Fruit fly (Drosophila melanogaster) ovary, adult (tissue): ENCODE measurements around the gene olf413.

Experiments
- CG17801 ChIP-seq: fragments of 200-800 bp; optimal IDR thresholded peaks from 2 replicates; lab custom pipeline; 2019; ENCODE audit warnings: missing biosample characterization, mild to moderate bottlenecking, missing genetic modification characterization, moderate library complexity; ENCODE audit not compliant: partially characterized antibody

Gene olf413

DNA sequence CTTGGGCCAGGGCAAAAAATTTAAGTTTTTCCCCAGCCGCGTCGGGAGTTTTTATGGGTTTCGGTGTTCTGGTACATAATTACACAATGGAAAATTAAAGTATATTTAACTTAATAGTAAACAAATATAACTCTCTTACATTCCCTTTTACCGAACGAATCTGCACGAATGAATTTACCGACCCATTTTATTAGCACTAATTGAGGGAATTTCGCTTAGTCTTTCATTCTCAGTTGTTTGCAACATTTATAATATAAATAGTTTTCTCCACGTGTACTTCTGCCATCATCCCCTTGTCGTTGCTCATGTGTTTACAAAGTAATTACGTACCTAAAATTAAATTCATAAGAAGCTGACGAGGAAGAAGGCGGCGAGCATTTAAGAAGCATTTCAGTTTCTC lies 21.8 kb downstream of the olf413 start:
- TF ChIP-seq CG17801: no peak

DNA sequence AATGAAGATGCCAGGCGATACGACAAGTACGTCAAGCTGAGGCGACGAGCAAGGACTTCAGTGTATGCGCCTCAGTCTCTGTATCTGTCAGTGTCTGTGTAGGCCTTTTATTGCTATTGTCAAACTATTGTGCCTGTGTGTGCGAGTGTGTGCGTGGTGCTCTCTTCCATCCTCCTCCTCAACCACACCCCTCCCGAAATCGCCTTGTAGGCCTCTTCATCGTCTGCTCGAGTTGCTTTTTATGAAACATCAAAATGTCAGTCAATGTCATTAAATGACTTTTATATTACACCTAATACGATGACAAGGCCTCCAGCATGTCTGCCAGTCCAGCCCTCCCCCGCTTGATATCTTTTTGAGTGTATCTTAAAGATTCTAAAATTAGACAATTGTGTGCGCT lies 23.4 kb downstream of the olf413 start:
- TF ChIP-seq CG17801: no peak

DNA sequence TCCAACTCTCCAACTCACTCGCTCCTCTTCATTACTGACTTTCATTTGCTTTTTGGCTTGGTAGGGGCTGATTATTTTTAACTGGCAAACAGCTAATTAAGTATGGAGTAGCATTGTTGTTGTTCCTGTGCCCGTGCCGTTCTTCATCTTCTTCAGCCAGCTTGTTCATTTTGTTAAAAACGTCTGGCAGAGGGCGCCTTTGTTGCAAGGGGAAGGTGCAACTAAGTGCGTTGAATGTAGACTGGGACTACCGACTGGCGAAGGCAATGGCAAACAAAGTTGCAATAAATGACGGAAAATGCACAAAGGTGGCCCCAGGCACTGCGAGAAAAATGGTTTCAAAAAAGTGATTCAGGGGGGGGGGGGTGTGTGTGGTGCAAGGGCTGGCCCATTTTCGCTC lies 26.0 kb downstream of the olf413 start:
- no peak for TF ChIP-seq CG17801

DNA sequence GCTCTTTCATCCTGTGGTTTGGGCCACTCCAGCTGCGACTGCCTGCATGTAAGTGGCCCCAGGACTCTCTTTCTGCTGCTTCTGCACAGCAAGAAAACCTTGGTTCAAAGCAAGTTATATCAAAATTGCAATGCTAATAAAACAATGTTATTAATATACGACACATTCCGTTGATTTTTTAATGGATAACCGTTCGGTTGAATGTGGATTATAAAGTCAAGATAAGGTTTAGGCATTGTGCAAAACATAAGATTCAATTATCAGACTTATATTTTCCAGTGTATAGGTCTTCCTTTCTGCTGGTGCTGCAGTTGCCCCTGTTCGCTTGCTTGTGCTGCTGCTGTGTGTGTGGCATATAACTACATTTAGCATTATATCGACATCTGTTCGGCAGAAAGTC lies 26.7 kb downstream of the olf413 start:
- no peak for TF ChIP-seq CG17801

DNA sequence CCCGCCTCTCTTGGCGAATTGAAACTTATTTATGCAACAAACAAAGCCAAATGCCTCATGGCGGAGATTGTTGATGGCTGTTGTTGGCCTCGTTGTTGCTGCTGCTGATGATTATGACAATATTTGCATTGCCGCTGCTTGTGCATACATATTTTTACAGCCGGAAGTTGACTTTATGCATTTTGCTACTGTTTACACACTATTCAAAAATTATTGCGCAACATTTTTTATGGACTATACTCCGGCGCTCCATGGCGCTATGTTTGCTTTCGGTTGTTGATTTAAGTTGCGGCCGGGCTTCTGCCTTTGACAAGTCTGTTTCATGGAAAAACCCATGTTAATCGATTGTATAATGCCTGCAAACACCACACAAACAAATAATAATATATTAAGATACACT lies 27.8 kb downstream of the olf413 start:
- no peak for TF ChIP-seq CG17801

DNA sequence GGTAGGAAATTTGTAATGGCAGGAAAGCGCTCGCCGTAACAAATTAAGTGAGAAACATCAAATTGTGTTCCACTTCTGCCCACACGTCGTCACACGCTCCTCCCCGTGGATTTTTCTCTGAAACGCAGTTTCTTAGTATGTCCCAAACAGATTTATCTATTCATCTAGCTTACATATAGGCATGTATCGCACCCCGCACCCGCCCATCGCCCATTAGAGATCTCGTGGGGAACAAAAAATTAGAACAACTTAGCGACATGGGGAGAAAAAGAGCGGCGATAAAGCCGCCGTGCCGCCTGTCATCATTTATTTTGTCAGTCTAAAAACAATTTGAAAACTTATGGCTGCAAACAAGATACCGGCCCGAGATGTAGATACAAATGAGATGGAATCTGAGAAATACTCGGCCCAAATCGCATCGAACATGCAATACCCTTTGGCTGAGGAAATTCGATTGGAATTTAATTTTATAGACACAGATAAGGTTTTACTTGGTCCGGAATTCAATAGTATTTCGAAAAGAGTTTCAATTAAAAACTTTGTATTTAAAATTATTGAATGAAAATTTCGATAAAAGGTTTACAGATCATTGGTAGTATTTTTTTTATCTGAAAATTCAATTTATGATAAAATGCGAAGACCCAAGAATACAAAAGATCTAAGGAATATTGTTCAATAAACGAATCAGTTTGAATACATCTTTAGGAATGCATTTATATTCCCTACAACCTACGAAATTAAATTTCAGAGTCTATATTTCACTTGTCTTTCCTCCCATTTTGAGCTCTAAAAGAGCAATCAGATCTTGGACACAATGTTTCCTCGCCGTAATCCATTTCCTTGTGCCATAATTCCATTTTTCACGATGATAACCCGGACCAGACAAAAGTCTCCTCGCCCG lies 39.9 kb downstream of the olf413 start:
- TF ChIP-seq CG17801: no peak

DNA sequence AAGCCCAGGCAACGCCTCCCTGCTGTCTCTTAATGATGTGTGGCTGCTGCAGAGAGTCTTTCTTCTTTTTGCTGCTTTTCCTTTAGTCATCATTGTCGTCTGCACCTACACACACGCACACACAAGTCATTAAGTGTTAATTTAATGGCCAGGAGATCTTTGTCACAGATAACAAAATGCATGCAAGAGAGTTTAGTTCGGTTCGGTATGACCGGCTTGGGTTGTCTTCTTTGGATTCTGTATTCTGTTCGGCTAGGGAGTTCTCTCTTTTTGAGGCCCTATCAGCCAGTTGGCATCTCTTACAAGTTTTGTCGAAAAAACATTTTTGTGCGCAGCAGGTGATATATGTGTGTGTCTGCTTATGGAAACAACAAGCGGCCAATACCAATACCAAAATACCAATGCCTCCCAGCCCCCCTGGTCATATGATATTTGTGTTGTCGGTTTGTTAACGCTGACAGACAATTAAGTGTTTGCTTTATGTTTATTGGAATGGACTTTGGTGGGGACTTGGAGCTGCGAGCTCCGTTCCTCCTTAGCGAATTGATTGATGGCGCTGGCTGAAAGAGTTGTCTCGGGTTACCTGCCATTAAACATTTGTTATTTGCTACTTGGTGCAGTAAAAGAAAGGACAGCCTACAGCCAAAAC lies 40.9 kb downstream of the olf413 start:
- no peak for TF ChIP-seq CG17801

DNA sequence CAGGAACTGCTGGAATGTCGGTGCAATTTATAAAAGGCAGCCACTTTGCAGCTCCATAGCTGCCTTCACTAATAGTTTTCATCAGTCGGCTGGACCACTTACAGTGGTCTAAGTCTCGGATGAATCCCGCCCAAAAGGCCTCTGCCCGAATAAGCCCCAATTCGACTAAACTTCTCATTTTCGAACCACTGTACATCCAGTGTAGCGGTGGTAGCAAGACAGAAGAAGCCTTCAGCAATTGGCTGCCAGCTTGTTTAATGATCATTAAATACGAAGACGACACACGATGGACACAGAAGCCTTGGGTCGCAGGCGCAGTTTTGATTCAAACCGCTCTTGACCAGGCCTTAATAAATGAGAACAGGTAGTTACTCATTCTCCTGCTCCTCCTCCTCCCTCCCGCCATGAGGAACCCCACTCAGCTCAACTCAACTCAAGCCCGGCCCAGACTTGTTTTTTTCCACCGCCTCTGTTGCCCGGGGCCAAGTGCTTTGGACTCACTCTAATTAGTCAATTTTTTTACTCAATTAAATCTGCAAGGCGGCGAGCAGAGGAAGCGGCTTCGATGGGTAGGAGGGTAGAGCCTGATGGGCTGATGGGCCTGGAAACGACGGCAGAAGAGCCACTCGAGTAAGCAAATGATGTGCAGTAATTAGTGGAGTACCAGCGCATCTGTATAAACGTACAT lies 43.3 kb downstream of the olf413 start:
- no peak for TF ChIP-seq CG17801

DNA sequence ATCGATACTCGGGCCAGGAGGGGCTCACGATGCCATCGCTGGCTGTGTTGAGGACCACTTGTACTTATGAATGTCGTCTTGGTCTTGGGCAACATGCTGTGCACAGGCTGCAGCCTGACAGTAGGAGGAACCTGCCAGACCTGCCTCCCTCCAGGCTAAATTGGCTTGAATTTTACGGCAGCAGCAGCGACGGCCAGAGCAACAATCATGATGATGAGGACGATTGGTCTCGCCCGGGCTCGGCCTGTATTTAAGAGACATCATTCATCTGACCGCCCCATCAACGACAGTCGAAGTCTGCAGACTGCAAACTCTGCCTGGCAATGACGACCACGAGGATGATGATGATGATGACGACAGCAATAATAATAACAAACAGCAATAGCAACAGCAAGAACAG lies 45.7 kb downstream of the olf413 start:
- no peak for TF ChIP-seq CG17801

DNA sequence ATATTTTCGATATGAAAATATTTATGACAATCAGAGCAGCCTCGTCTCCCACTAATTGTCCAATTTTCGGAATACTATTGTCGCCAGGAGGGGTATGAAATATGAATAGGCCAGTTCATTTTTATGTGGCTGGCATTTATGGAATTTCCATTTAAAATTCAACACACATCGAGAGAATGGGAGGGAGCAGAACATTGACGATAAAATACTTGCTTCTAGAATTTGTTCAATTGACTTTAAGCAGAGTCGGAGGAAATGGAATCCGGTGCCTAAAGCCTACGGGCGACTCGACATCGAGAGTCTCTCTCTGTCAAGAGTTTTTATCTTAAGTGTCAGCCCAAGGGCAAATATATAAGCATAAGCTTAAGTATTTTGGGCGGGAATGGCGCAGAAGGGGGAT lies 50.5 kb downstream of the olf413 start:
- no peak for TF ChIP-seq CG17801

DNA sequence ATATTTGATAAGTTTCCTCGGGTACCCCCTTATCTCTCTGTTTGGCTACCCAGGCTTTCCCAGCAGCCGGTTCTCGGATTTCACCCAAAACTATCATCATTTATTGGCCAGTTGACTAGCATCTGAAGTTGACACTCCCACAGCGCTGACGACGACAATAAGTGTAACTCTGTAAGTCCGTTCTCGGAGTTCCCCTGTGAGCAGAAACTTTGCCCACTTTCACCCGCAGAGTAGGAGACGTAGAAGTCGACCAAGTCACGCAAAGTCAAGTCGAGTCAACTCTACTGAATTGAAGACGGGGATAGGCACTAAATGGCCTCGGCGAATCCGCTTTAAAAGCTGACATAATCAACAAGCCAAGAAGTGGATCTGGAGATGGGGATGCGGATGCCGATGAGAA lies 51.5 kb downstream of the olf413 start:
- no peak for TF ChIP-seq CG17801

DNA sequence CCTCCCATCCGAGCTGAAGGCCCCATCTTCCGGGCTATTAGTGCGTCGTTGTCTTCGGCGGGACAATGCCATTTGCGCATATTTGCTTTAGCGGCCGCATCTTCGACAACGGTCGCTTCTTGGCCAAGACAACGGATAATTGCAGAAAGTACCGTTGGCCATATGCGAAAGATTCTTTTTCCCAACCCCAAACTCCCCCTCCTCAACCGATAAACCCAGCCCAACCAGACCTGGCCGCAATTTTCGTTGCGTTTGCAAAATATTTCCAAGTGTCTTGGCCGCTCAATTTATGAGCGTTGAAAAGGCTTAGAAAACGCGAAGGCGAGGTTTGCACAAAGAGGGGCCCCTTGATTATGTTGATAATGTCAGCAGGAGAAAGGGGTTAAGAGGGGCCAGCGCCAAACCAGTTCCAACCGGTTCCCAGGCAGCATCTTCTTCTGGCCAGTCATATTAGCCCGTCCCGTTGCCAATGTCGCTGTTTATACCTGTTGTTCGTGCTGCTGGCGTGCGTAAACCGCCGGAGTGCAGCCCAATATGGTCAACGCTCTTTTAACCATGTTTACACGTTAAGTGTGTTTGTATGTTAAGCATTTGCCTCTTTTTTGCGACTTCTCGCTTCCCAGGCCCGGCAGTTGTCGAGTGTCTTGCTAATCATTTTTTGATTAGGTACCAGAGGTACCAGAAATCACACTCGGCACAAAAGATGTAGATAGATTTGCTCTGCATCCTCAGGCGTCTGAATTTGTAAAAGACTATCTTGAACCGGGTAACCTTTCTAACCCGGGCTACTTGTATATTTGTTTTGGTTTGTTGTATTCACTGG lies 55.4 kb downstream of the olf413 start:
- no peak for TF ChIP-seq CG17801

DNA sequence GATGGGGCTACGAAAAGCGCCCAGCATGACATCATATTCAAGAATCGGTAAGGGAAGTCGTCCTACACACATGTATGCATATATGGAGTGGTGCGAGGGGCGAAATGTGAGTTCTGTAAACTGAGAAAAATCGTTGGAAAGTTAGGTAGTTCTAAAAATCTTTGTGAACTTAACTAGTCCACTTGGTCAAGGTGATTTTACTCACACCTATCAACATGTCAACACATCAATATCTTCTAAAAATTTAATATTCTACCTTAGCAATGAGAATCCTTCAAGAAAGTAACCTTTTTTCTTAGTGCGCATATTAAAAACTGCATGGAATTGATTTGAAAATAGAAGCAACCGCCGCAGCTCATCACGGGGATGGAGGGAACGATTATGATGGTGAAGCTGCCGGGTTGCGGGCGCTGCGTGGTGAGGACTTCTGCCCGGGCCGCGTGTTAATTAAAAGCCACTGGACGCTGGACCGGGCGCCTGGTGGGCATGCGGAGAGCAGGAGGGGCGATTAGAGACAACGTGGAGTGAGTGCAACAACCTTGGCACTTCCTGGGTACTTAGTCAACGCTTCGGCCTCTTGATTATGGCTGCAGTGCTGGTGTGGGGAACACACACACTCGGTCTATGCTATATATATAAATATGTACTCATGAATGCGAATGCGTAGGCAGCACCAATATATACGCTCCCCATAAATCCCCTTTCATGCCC lies 56.5 kb downstream of the olf413 start:
- no peak for TF ChIP-seq CG17801

DNA sequence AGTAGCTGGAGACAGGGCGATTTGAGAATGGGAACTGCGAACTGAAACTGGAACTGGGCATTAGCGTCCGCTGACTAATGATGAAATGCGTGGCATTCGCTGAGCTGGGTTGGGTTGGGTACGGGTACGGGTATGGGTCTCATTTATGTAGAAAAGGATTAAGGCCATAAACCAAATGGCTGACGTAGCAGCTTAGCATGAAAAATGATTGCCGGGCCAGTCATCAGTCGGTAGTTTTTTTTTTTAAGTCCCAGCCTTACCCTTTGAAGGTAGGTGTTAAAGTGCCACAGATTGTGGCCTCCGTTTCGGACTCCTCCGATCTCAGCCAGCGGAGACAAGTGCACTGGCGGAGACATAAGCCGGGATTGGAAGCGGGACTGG lies 57.0 kb downstream of the olf413 start:
- TF ChIP-seq CG17801: no peak

DNA sequence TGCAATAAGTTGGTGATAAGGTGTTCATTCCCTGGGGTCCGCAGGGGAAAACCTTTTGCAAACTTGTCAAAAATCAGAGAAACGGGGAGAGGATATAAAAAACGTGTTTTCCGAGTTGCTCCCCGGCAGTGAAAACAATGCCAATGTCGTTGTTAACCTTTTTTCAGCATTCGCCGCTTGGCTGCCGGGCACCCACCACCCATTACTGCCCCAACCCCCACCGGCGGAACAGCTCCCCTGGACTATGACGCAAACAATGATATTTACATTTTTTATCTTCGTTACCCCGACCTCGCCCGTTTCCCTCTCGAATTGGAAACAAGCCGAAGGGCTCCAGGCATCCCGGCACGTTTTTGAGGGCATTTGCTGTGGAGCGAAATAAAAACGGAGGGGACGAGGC lies 61.8 kb downstream of the olf413 start:
- TF ChIP-seq CG17801: no peak

DNA sequence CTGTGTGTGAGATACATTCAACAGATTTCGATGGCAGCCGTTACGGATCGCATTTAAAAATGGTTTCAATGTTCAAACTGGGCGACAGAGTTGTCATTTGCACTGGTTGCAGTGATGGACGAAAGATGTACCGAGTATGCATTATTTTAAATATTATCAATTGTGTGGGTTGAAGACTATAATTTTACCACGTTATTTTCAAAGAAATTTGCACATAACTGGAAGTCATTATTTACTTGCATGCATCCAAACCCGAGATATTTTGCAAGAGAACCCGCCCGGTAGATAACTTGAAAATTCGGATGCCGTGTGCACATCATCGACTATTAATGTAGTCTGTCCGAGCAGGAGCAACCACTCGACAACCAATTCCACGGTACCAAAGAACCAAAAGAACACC lies 63.5 kb downstream of the olf413 start:
- no peak for TF ChIP-seq CG17801
